Worm (Caenorhabditis elegans): ENCODE data around the gene F21G4.1.

DNA sequence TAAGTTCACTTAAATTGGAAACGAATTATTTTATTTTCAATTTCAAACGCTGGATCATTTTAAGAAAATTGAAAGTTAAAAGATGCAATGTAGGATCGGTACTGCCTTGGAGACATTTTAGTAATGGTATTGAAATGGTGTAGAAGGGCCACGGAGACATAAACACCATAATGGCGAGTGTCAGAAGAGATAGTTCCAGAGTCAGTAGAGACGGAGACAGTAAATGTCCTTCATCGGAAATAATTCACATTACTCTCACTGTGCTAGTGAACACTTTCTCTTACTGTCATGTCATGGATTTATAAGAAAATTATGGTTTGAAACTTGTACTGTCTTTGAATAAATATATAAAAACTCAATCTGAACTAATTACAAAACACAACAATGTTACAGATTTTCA lies 941 bp upstream of the F21G4.1 start:
- TF ChIP-seq unc-62 (GFP tag; optimal IDR thresholded peaks at IDR 0.05) (no peak), lin-39 (tag; optimal IDR thresholded peaks at IDR 0.05) (no peak), F13H6.1 (tag; optimal IDR thresholded peaks at IDR 0.05) (no peak), fos-1 (tag; optimal IDR thresholded peaks at IDR 0.05) (no peak), nhr-129 (tag; optimal IDR thresholded peaks at IDR 0.05) (no peak), lin-13 (GFP tag; optimal IDR thresholded peaks at IDR 0.05) (no peak), ceh-16 (tag; optimal IDR thresholded peaks at IDR 0.05) (no peak), skn-1 (tag; optimal IDR thresholded peaks at IDR 0.05) (no peak), nhr-12 (tag; optimal IDR thresholded peaks at IDR 0.05) (no peak), ama-1 (optimal IDR thresholded peaks at IDR 0.05) (no peak), R02D3.7 (tag; optimal IDR thresholded peaks at IDR 0.05) (no peak), nhr-11 (tag; optimal IDR thresholded peaks at IDR 0.05) (no peak)
